Worm (Caenorhabditis elegans): ENCODE data around the gene F41E6.15.

Gene F41E6.15

DNA sequence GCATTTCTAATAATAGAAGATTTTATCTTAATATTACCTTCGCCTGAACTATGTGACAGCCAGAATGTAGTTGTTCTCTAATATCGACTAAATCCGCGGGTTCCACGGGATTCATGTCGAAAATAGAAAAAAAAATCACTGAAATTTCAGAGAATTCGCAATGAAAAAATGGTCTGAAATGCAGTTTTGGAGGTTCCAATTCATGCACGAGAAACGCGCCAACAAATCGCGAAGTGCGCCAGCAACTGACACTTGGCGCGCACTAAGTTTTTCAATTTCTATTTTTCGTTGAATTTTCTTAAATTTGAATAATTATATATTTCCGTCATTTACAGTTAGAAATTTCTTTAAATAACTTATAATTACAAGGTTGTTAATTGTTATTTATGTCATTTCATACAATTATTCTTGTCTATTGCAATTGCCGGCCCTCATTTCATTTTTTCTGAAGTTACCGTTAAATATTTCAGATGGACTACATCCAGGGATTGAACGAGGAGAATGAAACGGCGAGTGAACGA, 32.6 kb downstream of the F41E6.15 start, which contains the start of the genes F25G6.9 and symk-1 (continued):
- TF ChIP-seq zim-3 (tag; optimal IDR thresholded peaks at IDR 0.05) = no peak
- TF ChIP-seq atf-7 (tag; optimal IDR thresholded peaks at IDR 0.05) = no peak
- no peak for TF ChIP-seq C17E4.6 (GFP tag; IDR thresholded peaks at IDR 0.05)
- no peak for TF ChIP-seq F57A8.1 (GFP tag; optimal IDR thresholded peaks at IDR 0.05)
- peak; percentile 37 for TF ChIP-seq lsl-1 (GFP tag; optimal IDR thresholded peaks at IDR 0.05)
- no peak for TF ChIP-seq nfya-2 (GFP tag; IDR thresholded peaks at IDR 0.05)
- no peak for TF ChIP-seq egrh-3 (GFP tag; IDR thresholded peaks at IDR 0.05)
- no peak for TF ChIP-seq mxl-1 (tag; optimal IDR thresholded peaks at IDR 0.05)
- no peak for TF ChIP-seq ceh-100 (GFP tag; IDR thresholded peaks at IDR 0.05)
- TF ChIP-seq lir-1 (GFP tag; conservative IDR thresholded peaks at IDR 0.05) = no peak
- no peak for TF ChIP-seq aptf-3 (GFP tag; IDR thresholded peaks at IDR 0.05)
- TF ChIP-seq B0261.1 (tag; optimal IDR thresholded peaks at IDR 0.05) = no peak
- no peak for TF ChIP-seq hlh-26 (GFP tag; conservative IDR thresholded peaks at IDR 0.05)
- peak; percentile 64 for TF ChIP-seq pbrm-1 (GFP tag; IDR thresholded peaks at IDR 0.05)
- no peak for TF ChIP-seq tbx-9 (tag; optimal IDR thresholded peaks at IDR 0.05; ENCODE audit: borderline replicate concordance)
- TF ChIP-seq sptf-2 (GFP tag; optimal IDR thresholded peaks at IDR 0.05) = no peak
- TF ChIP-seq Y53G8AR.9 (GFP tag; conservative IDR thresholded peaks at IDR 0.05) = 0 out of 2 replicates have a peak, but pooled peaks have one; percentile 25
- TF ChIP-seq Y56A3A.18 (GFP tag; IDR thresholded peaks at IDR 0.05) = no peak
- no peak for TF ChIP-seq repo-1 (tag; optimal IDR thresholded peaks at IDR 0.05)
- TF ChIP-seq C06A6.2 (GFP tag; conservative IDR thresholded peaks at IDR 0.05) = no peak
- no peak for TF ChIP-seq madf-8 (GFP tag; conservative IDR thresholded peaks at IDR 0.05)
- TF ChIP-seq B0035.1 (tag; optimal IDR thresholded peaks at IDR 0.05) = no peak
- no peak for TF ChIP-seq let-607 (tag; optimal IDR thresholded peaks at IDR 0.05)
- TF ChIP-seq let-526 (GFP tag; IDR thresholded peaks at IDR 0.05) = no peak
- TF ChIP-seq somi-1 (GFP tag; optimal IDR thresholded peaks at IDR 0.05) = no peak
- TF ChIP-seq F23B12.7 (tag; optimal IDR thresholded peaks at IDR 0.05; ENCODE audit: insufficient read depth) = no peak
- peak; percentile 57; the same call in 1 of the 2 replicates for TF ChIP-seq K11D2.4 (GFP tag; IDR thresholded peaks at IDR 0.05)
- TF ChIP-seq snpc-3.4 (tag; optimal IDR thresholded peaks at IDR 0.05) = peak; percentile 19
- TF ChIP-seq bed-2 (GFP tag; IDR thresholded peaks at IDR 0.05) = no peak
- TF ChIP-seq cebp-1 (GFP tag; IDR thresholded peaks at IDR 0.05) = no peak
- TF ChIP-seq cebp-1 (tag; optimal IDR thresholded peaks at IDR 0.05) = peak; percentile 57
- no peak for TF ChIP-seq rec-8 (tag; optimal IDR thresholded peaks at IDR 0.05)
- TF ChIP-seq ekl-4 (GFP tag; IDR thresholded peaks at IDR 0.05) = no peak
- TF ChIP-seq ztf-25 (GFP tag; IDR thresholded peaks at IDR 0.05) = no peak
- peak; percentile 52 for TF ChIP-seq lin-54 (GFP tag; optimal IDR thresholded peaks at IDR 0.05)
- TF ChIP-seq dpff-1 (tag; optimal IDR thresholded peaks at IDR 0.05) = no peak
- TF ChIP-seq ztf-6 (GFP tag; IDR thresholded peaks at IDR 0.05) = no peak
- no peak; the same call in 1 of the 2 replicates for TF ChIP-seq madf-6 (GFP tag; IDR thresholded peaks at IDR 0.05)
- TF ChIP-seq attf-6 (GFP tag; IDR thresholded peaks at IDR 0.05) = no peak
- TF ChIP-seq hsf-1 (GFP tag; IDR thresholded peaks at IDR 0.05) = 0 out of 2 replicates have a peak, but pooled peaks have one; percentile 21
- TF ChIP-seq athp-1 (tag; optimal IDR thresholded peaks at IDR 0.05) = no peak
- TF ChIP-seq snpc-4 (GFP tag; optimal IDR thresholded peaks at IDR 0.05) = no peak
- peak in 2 of 4 experiments; percentile 42 to 55 for TF ChIP-seq snpc-4 (tag; optimal IDR thresholded peaks at IDR 0.05)
- peak; percentile 23; the same call in 1 of the 2 replicates for TF ChIP-seq D2030.7 (GFP tag; IDR thresholded peaks at IDR 0.05)
- TF ChIP-seq ceh-27 (GFP tag; optimal IDR thresholded peaks at IDR 0.05) = no peak
- no peak for TF ChIP-seq lag-1 (GFP tag; IDR thresholded peaks at IDR 0.05)
- no peak for TF ChIP-seq unc-130 (GFP tag; optimal IDR thresholded peaks at IDR 0.05)
- no peak for TF ChIP-seq sdz-38 (tag; optimal IDR thresholded peaks at IDR 0.05)
